Worm (Caenorhabditis elegans) whole organism, mixed stage, embryonic: ENCODE data around the gene abcf-1.

Experiments
- bed-3 ChIP-seq: fragments of 200-800 bp; sonication (Bioruptor generic); optimal IDR thresholded peaks from 3 replicates; lab custom pipeline; 2018; ENCODE audit warnings: mild to moderate bottlenecking, missing genetic modification characterization, moderate library complexity, missing compliant biosample characterization
- blmp-1 ChIP-seq: fragments of 150-350 bp; optimal IDR thresholded peaks from 2 replicates; lab custom pipeline; 2014; ENCODE audit warnings: missing biosample characterization, missing genetic modification characterization
- ceh-39 ChIP-seq: fragments of 150-350 bp; optimal IDR thresholded peaks from 2 replicates; lab custom pipeline; 2014; ENCODE audit warnings: missing biosample characterization, missing genetic modification characterization
- ces-1 ChIP-seq: fragments of 150-350 bp; optimal IDR thresholded peaks from 2 replicates; lab custom pipeline; 2014; ENCODE audit warnings: missing biosample characterization, missing genetic modification reagents, missing genetic modification characterization
- cnd-1 ChIP-seq: fragments of 200-800 bp; sonication (Bioruptor generic); optimal IDR thresholded peaks from 2 replicates; lab custom pipeline; 2018; ENCODE audit warnings: mild to moderate bottlenecking, missing genetic modification characterization, missing compliant biosample characterization
- drap-1 ChIP-seq: fragments of 200-800 bp; sonication (Bioruptor generic); optimal IDR thresholded peaks from 3 replicates; lab custom pipeline; 2018; ENCODE audit warnings: mild to moderate bottlenecking, missing genetic modification characterization, missing compliant biosample characterization
- elt-1 ChIP-seq: sonication (generic microtip); optimal IDR thresholded peaks from 2 replicates; lab custom pipeline; 2017; ENCODE audit warnings: missing genetic modification characterization, mild to moderate bottlenecking, missing compliant biosample characterization, antibody characterized with exemption, moderate library complexity, borderline replicate concordance; ENCODE audit not compliant: insufficient read depth
- elt-3 ChIP-seq: fragments of 150-350 bp; optimal IDR thresholded peaks from 2 replicates; lab custom pipeline; 2014; ENCODE audit warnings: missing biosample characterization, missing genetic modification characterization
- flh-1 ChIP-seq: fragments of 200-800 bp; sonication (Bioruptor generic); optimal IDR thresholded peaks from 2 replicates; lab custom pipeline; 2018; ENCODE audit warnings: mild to moderate bottlenecking, missing genetic modification characterization, moderate library complexity, missing compliant biosample characterization
- ham-2 ChIP-seq: fragments of 200-800 bp; sonication (Bioruptor generic); optimal IDR thresholded peaks from 2 replicates; lab custom pipeline; 2018; ENCODE audit warnings: mild to moderate bottlenecking, missing genetic modification characterization, missing compliant biosample characterization
- hlh-1 ChIP-seq: fragments of 150-350 bp; optimal IDR thresholded peaks from 2 replicates; lab custom pipeline; 2014; ENCODE audit warnings: missing biosample characterization, missing genetic modification reagents, missing genetic modification characterization
- lin-13 ChIP-seq: fragments of 150-350 bp; optimal IDR thresholded peaks from 2 replicates; lab custom pipeline; 2014; ENCODE audit warnings: missing biosample characterization, missing genetic modification characterization
- mep-1 ChIP-seq: fragments of 150-350 bp; optimal IDR thresholded peaks from 2 replicates; lab custom pipeline; 2017; ENCODE audit warnings: missing biosample characterization, missing genetic modification reagents, missing genetic modification characterization, inconsistent platforms
- mls-2 ChIP-seq: sonication (generic microtip); optimal IDR thresholded peaks from 2 replicates; lab custom pipeline; 2016; ENCODE audit warnings: mild to moderate bottlenecking, missing genetic modification characterization, moderate library complexity, missing compliant biosample characterization
- nhr-12 ChIP-seq: fragments of 150-350 bp; optimal IDR thresholded peaks from 2 replicates; lab custom pipeline; 2014; ENCODE audit warnings: missing biosample characterization, missing genetic modification characterization
- nhr-2 ChIP-seq: fragments of 150-350 bp; optimal IDR thresholded peaks from 2 replicates; lab custom pipeline; 2014; ENCODE audit warnings: missing biosample characterization, missing genetic modification characterization
- nhr-237 ChIP-seq: fragments of 150-350 bp; optimal IDR thresholded peaks from 2 replicates; lab custom pipeline; 2014; ENCODE audit warnings: missing biosample characterization, missing genetic modification characterization
- nhr-76 ChIP-seq: sonication (generic microtip); optimal IDR thresholded peaks from 2 replicates; lab custom pipeline; 2017; ENCODE audit warnings: missing biosample characterization, missing genetic modification characterization
- pha-4 ChIP-seq: fragments of 150-350 bp; optimal IDR thresholded peaks from 2 replicates; lab custom pipeline; 2018; ENCODE audit warnings: missing biosample characterization, missing genetic modification reagents, missing genetic modification characterization
- sem-2 ChIP-seq: fragments of 200-800 bp; sonication (Bioruptor generic); optimal IDR thresholded peaks from 2 replicates; lab custom pipeline; 2018; ENCODE audit warnings: mild to moderate bottlenecking, missing genetic modification characterization, missing compliant biosample characterization
- snpc-4 ChIP-seq: fragments of 150-350 bp; optimal IDR thresholded peaks from 2 replicates; lab custom pipeline; 2014; ENCODE audit warnings: missing biosample characterization, missing genetic modification characterization
- sptf-1 ChIP-seq: sonication (generic microtip); optimal IDR thresholded peaks from 2 replicates; lab custom pipeline; 2017; ENCODE audit warnings: mild to moderate bottlenecking, missing genetic modification characterization, moderate library complexity, missing compliant biosample characterization
- tbx-8 ChIP-seq: fragments of 200-800 bp; sonication (Bioruptor generic); optimal IDR thresholded peaks from 2 replicates; lab custom pipeline; 2018; ENCODE audit warnings: mild to moderate bottlenecking, missing genetic modification characterization, moderate library complexity, missing compliant biosample characterization
- unc-120 ChIP-seq: sonication (generic microtip); optimal IDR thresholded peaks from 2 replicates; lab custom pipeline; 2017; ENCODE audit warnings: missing genetic modification characterization, missing compliant biosample characterization; ENCODE audit not compliant: poor library complexity, severe bottlenecking
- unc-39 ChIP-seq: fragments of 150-350 bp; optimal IDR thresholded peaks from 2 replicates; lab custom pipeline; 2014; ENCODE audit warnings: missing biosample characterization, missing genetic modification characterization
- unc-62 ChIP-seq: fragments of 150-350 bp; optimal IDR thresholded peaks from 2 replicates; lab custom pipeline; 2014; ENCODE audit warnings: missing biosample characterization, missing genetic modification reagents, missing genetic modification characterization
- zip-8 ChIP-seq: fragments of 150-350 bp; optimal IDR thresholded peaks from 2 replicates; lab custom pipeline; 2014; ENCODE audit warnings: missing biosample characterization, missing genetic modification characterization
- ztf-11 ChIP-seq: fragments of 150-350 bp; optimal IDR thresholded peaks from 2 replicates; lab custom pipeline; 2014; ENCODE audit warnings: missing biosample characterization, missing genetic modification characterization

Gene abcf-1

ce11 chrV:12800171-12800570 is 37.0 kb upstream of the abcf-1 start, which contains the start of gene ugt-3:
Gene ugt-3, minus strand, starts transcription at chrV:12800271.
- TF ChIP-seq mls-2 (no peak), unc-39 (tag; lab: Kevin White, UChicago) (no peak)

- no peak for TF ChIP-seq nhr-2 (tag; lab: Kevin White, UChicago)
- no peak for TF ChIP-seq snpc-4 (tag; lab: Kevin White, UChicago)
- TF ChIP-seq cnd-1 (tag; lab: Kevin White, UChicago): no peak
- no peak for TF ChIP-seq ceh-39 (tag; lab: Kevin White, UChicago)
- no peak for TF ChIP-seq nhr-76 (tag; lab: Kevin White, UChicago)
- TF ChIP-seq lin-13 (tag; lab: Kevin White, UChicago): no peak
- TF ChIP-seq mep-1 (tag; lab: Kevin White, UChicago): no peak
- no peak for TF ChIP-seq tbx-8 (GFP tag; lab: Kevin White, UChicago)
- TF ChIP-seq nhr-12 (tag; lab: Kevin White, UChicago): no peak
- no peak for TF ChIP-seq elt-1 (tag; lab: Kevin White, UChicago)
- no peak for TF ChIP-seq sptf-1 (tag; lab: Kevin White, UChicago)
- no peak for TF ChIP-seq ztf-11 (tag; lab: Kevin White, UChicago)
- no peak for TF ChIP-seq mls-2
- no peak for TF ChIP-seq unc-62 (GFP tag; lab: Kevin White, UChicago)
- no peak for TF ChIP-seq flh-1 (GFP tag; lab: Kevin White, UChicago)
- TF ChIP-seq elt-3 (tag; lab: Kevin White, UChicago): no peak
- no peak for TF ChIP-seq unc-39 (tag; lab: Kevin White, UChicago)
- no peak for TF ChIP-seq nhr-237 (tag; lab: Kevin White, UChicago)
Measured at ce11 chrV:12797992-12798391, 34.8 kb upstream of the abcf-1 start, which contains the start of gene ugt-6. Gene ugt-6, minus strand, starts transcription at chrV:12798224.

- TF ChIP-seq mls-2: no peak
- TF ChIP-seq blmp-1 (tag; lab: Kevin White, UChicago): no peak
- TF ChIP-seq elt-3 (tag; lab: Kevin White, UChicago): no peak
- TF ChIP-seq snpc-4 (tag; lab: Kevin White, UChicago): no peak
Measured at ce11 chrV:12796908-12797490, 33.8 kb upstream of the abcf-1 start.

- TF ChIP-seq nhr-2 (tag; lab: Kevin White, UChicago) (no peak), tbx-8 (GFP tag; lab: Kevin White, UChicago) (no peak), ces-1 (GFP tag; lab: Kevin White, UChicago) (no peak), blmp-1 (tag; lab: Kevin White, UChicago) (no peak), mls-2 (no peak), nhr-76 (tag; lab: Kevin White, UChicago) (no peak), zip-8 (tag; lab: Kevin White, UChicago) (no peak), unc-120 (tag; lab: Kevin White, UChicago) (no peak), ceh-39 (tag; lab: Kevin White, UChicago) (no peak), hlh-1 (tag; lab: Kevin White, UChicago) (no peak), sem-2 (GFP tag; lab: Kevin White, UChicago) (no peak), pha-4 (tag; lab: Kevin White, UChicago) (no peak), nhr-12 (tag; lab: Kevin White, UChicago) (no peak), ham-2 (GFP tag; lab: Kevin White, UChicago) (no peak), bed-3 (GFP tag; lab: Kevin White, UChicago) (no peak), drap-1 (no peak), snpc-4 (tag; lab: Kevin White, UChicago) (no peak)
Measured at ce11 chrV:12795927-12796326, 32.8 kb upstream of the abcf-1 start.

ce11 chrV:12795196-12795595 is 32.0 kb upstream of the abcf-1 start, which contains the start of gene ugt-4:
Gene ugt-4, minus strand, starts transcription at chrV:12795336.
- TF ChIP-seq flh-1 (GFP tag; lab: Kevin White, UChicago): no peak
- no peak for TF ChIP-seq elt-3 (tag; lab: Kevin White, UChicago)
- TF ChIP-seq bed-3 (GFP tag; lab: Kevin White, UChicago): no peak
- TF ChIP-seq hlh-1 (tag; lab: Kevin White, UChicago): no peak
- no peak for TF ChIP-seq zip-8 (tag; lab: Kevin White, UChicago)
